Worm (Caenorhabditis elegans) whole organism, L4 larva: ENCODE data around the gene dif-1.

Experiments
- F44E2.7 ChIP-seq: fragments of 200-800 bp; sonication (Bioruptor generic); IDR thresholded peaks from 2 replicates; pipeline ENCODE4 v2.1.2; 2022; ENCODE audit warnings: missing genetic modification characterization, missing compliant biosample characterization
- F49E8.2 ChIP-seq: sonication (generic microtip); optimal IDR thresholded peaks from 2 replicates; lab custom pipeline; 2016; ENCODE audit warnings: missing compliant biosample characterization, mild to moderate bottlenecking, missing genetic modification characterization, borderline replicate concordance
- Y105C5A.15 ChIP-seq: fragments of 200-800 bp; sonication (Bioruptor generic); IDR thresholded peaks from 2 replicates; pipeline ENCODE4 v1.3.6; 2022; ENCODE audit warnings: missing genetic modification characterization, missing compliant biosample characterization
- Y48G9A.11 ChIP-seq: fragments of 200-800 bp; sonication (Bioruptor generic); IDR thresholded peaks from 2 replicates; pipeline ENCODE4 v1.3.6; 2022; ENCODE audit warnings: missing genetic modification reagents, missing genetic modification characterization, missing compliant biosample characterization
- ZK546.5 ChIP-seq, 2 experiments: sonication (generic microtip); optimal IDR thresholded peaks; 2 replicates each; lab custom pipeline; 2017; ENCODE audit warnings: missing biosample characterization in 2 of 2, missing genetic modification characterization in 2 of 2
- aha-1 ChIP-seq: fragments of 150-350 bp; peaks from one replicate; lab custom pipeline; 2014; ENCODE audit warnings: missing biosample characterization, missing genetic modification characterization
- ceh-20 ChIP-seq: fragments of 200-800 bp; sonication (Bioruptor generic); IDR thresholded peaks from 2 replicates; pipeline ENCODE4 v1.3.6; 2022; ENCODE audit warnings: missing genetic modification reagents, missing genetic modification characterization, missing compliant biosample characterization
- ceh-28 ChIP-seq: fragments of 150-350 bp; optimal IDR thresholded peaks from 2 replicates; lab custom pipeline; 2014; ENCODE audit warnings: missing biosample characterization, missing genetic modification reagents, missing genetic modification characterization
- ceh-32 ChIP-seq: sonication (generic microtip); optimal IDR thresholded peaks from 2 replicates; lab custom pipeline; 2016; ENCODE audit warnings: mild to moderate bottlenecking, missing genetic modification characterization, missing compliant biosample characterization; ENCODE audit not compliant: poor library complexity
- ceh-44 ChIP-seq: fragments of 200-800 bp; sonication (Bioruptor generic); IDR thresholded peaks from 2 replicates; pipeline ENCODE4 v1.3.6; 2022; ENCODE audit warnings: missing genetic modification reagents, missing genetic modification characterization, missing compliant biosample characterization
- ces-1 ChIP-seq: fragments of 150-350 bp; sonication (generic microtip); optimal IDR thresholded peaks from 4 replicates; lab custom pipeline; 2014; ENCODE audit warnings: missing biosample characterization, missing genetic modification reagents, missing genetic modification characterization
- daf-16 ChIP-seq, 3 experiments: sonication (generic microtip); optimal IDR thresholded peaks; 2 replicates each; lab custom pipeline; 2016 to 2017; ENCODE audit warnings: missing genetic modification characterization in 3 of 3, missing genetic modification reagents in 3 of 3, mild to moderate bottlenecking in 2 of 3, missing compliant biosample characterization in 2 of 3, missing biosample characterization in 1 of 3, moderate library complexity in 1 of 3
- dmd-6 ChIP-seq: fragments of 200-800 bp; sonication (Bioruptor generic); IDR thresholded peaks from 2 replicates; pipeline ENCODE4 v1.3.6; 2022; ENCODE audit warnings: missing genetic modification reagents, missing genetic modification characterization, missing compliant biosample characterization
- dmd-8 ChIP-seq: fragments of 200-800 bp; sonication (Bioruptor generic); IDR thresholded peaks from 2 replicates; pipeline ENCODE4 v1.3.6; 2022; ENCODE audit warnings: missing genetic modification characterization, missing compliant biosample characterization
- dmd-9 ChIP-seq: fragments of 200-800 bp; sonication (Bioruptor generic); IDR thresholded peaks from 2 replicates; pipeline ENCODE4 v1.3.6; 2022; ENCODE audit warnings: missing genetic modification reagents, missing genetic modification characterization, missing compliant biosample characterization
- dpl-1 ChIP-seq: fragments of 150-350 bp; optimal IDR thresholded peaks from 2 replicates; lab custom pipeline; 2014; ENCODE audit warnings: missing biosample characterization, missing genetic modification reagents, missing genetic modification characterization
- hif-1 ChIP-seq, 2 experiments: sonication (generic microtip); optimal IDR thresholded peaks; 2 replicates each; lab custom pipeline; 2016 to 2017; ENCODE audit warnings: missing compliant biosample characterization in 2 of 2, missing genetic modification characterization in 2 of 2, missing genetic modification reagents in 2 of 2, missing genotype in 2 of 2, mild to moderate bottlenecking in 1 of 2
- hlh-30 ChIP-seq: sonication (generic microtip); optimal IDR thresholded peaks from 2 replicates; lab custom pipeline; 2017; ENCODE audit warnings: antibody characterized with exemption, mild to moderate bottlenecking, missing genetic modification characterization, missing compliant biosample characterization; ENCODE audit not compliant: insufficient read depth
- lin-15B ChIP-seq: fragments of 150-350 bp; sonication (generic microtip); optimal IDR thresholded peaks from 3 replicates; lab custom pipeline; 2014; ENCODE audit warnings: missing biosample characterization, missing genetic modification characterization
- lin-38 ChIP-seq: fragments of 200-800 bp; sonication (Bioruptor generic); IDR thresholded peaks from 2 replicates; pipeline ENCODE4 v1.3.6; 2022; ENCODE audit warnings: missing genetic modification reagents, missing genetic modification characterization, missing compliant biosample characterization
- lir-3 ChIP-seq: sonication (generic microtip); optimal IDR thresholded peaks from 2 replicates; lab custom pipeline; 2016; ENCODE audit warnings: mild to moderate bottlenecking, missing genetic modification characterization, missing compliant biosample characterization
- lsy-2 ChIP-seq, 2 experiments: fragments of 150-350 bp in 1 of 2; sonication (generic microtip) in 1 of 2; optimal IDR thresholded peaks; 2 replicates each; lab custom pipeline; 2014 to 2017; ENCODE audit warnings: missing biosample characterization in 2 of 2, missing genetic modification characterization in 2 of 2
- madf-5 ChIP-seq, 2 experiments: fragments of 200-800 bp; sonication (Bioruptor generic); IDR thresholded peaks; 2 replicates each; pipeline ENCODE4 v1.3.6; 2022; ENCODE audit warnings: missing compliant biosample characterization in 2 of 2, missing genetic modification characterization in 2 of 2
- madf-9 ChIP-seq: fragments of 200-800 bp; sonication (Bioruptor generic); conservative IDR thresholded peaks from 2 replicates; pipeline ENCODE4 v1.3.6; 2022; ENCODE audit warnings: missing genetic modification reagents, missing genetic modification characterization, missing compliant biosample characterization
- mdl-1 ChIP-seq, 2 experiments: fragments of 150-350 bp in 1 of 2; sonication (generic microtip) in 1 of 2; optimal IDR thresholded peaks; 2 replicates each; lab custom pipeline; 2014 to 2017; ENCODE audit warnings: missing biosample characterization in 2 of 2, missing genetic modification characterization in 2 of 2
- mes-2 ChIP-seq: sonication (generic microtip); optimal IDR thresholded peaks from 2 replicates; lab custom pipeline; 2016; ENCODE audit warnings: missing genotype, mild to moderate bottlenecking, missing genetic modification characterization, missing compliant biosample characterization; ENCODE audit not compliant: poor library complexity, severe bottlenecking
- mxl-2 ChIP-seq: fragments of 200-800 bp; sonication (Bioruptor generic); conservative IDR thresholded peaks from 2 replicates; pipeline ENCODE4 v1.3.6; 2022; ENCODE audit warnings: missing genetic modification reagents, missing genetic modification characterization, missing compliant biosample characterization
- nhr-102 ChIP-seq: sonication (generic microtip); optimal IDR thresholded peaks from 2 replicates; lab custom pipeline; 2016; ENCODE audit warnings: mild to moderate bottlenecking, missing genetic modification characterization, moderate library complexity, missing compliant biosample characterization
- nhr-25 ChIP-seq: sonication (generic microtip); optimal IDR thresholded peaks from 2 replicates; lab custom pipeline; 2017; ENCODE audit warnings: missing genetic modification characterization, mild to moderate bottlenecking, missing compliant biosample characterization, antibody characterized with exemption, moderate library complexity, borderline replicate concordance; ENCODE audit not compliant: insufficient read depth
- nhr-28 ChIP-seq: fragments of 150-350 bp; optimal IDR thresholded peaks from 2 replicates; lab custom pipeline; 2014; ENCODE audit warnings: missing biosample characterization, missing genetic modification characterization
- nhr-41 ChIP-seq: fragments of 200-800 bp; sonication (Bioruptor generic); IDR thresholded peaks from 2 replicates; pipeline ENCODE4 v1.3.6; 2022; ENCODE audit warnings: missing genetic modification reagents, missing genetic modification characterization, missing compliant biosample characterization
- nhr-6 ChIP-seq: fragments of 150-350 bp; optimal IDR thresholded peaks from 2 replicates; lab custom pipeline; 2014; ENCODE audit warnings: missing biosample characterization, missing genetic modification characterization
- nhr-77 ChIP-seq: fragments of 150-350 bp; optimal IDR thresholded peaks from 2 replicates; lab custom pipeline; 2014; ENCODE audit warnings: missing biosample characterization, missing genetic modification characterization
- rbr-2 ChIP-seq: sonication (generic microtip); optimal IDR thresholded peaks from 2 replicates; lab custom pipeline; 2016; ENCODE audit warnings: missing genotype, missing genetic modification characterization, missing compliant biosample characterization
- tag-97 ChIP-seq: fragments of 200-800 bp; sonication (Bioruptor generic); IDR thresholded peaks from 2 replicates; pipeline ENCODE4 v1.3.6; 2022; ENCODE audit warnings: missing genetic modification characterization, missing compliant biosample characterization
- unc-130 ChIP-seq: sonication (generic microtip); optimal IDR thresholded peaks from 2 replicates; lab custom pipeline; 2016; ENCODE audit warnings: missing genetic modification reagents, missing genetic modification characterization, missing compliant biosample characterization
- unc-39 ChIP-seq: sonication (generic microtip); optimal IDR thresholded peaks from 2 replicates; lab custom pipeline; 2017; ENCODE audit warnings: missing biosample characterization, missing genetic modification characterization
- unc-62 ChIP-seq, 3 experiments: fragments of 150-350 bp in 1 of 3; sonication (generic microtip); optimal IDR thresholded peaks in 2 of 3; peaks in 1 of 3; 1 replicate in 1 of 3; 2 replicates in 2 of 3; lab custom pipeline; 2014 to 2017; ENCODE audit warnings: missing biosample characterization in 3 of 3, missing genetic modification characterization in 3 of 3, missing genetic modification reagents in 3 of 3, missing genotype in 1 of 3
- vab-7 ChIP-seq: fragments of 200-800 bp; sonication (Bioruptor generic); IDR thresholded peaks from 2 replicates; pipeline ENCODE4 v1.3.6; 2022; ENCODE audit warnings: missing genetic modification reagents, missing genetic modification characterization, missing compliant biosample characterization
- zag-1 ChIP-seq: fragments of 150-350 bp; optimal IDR thresholded peaks from 2 replicates; lab custom pipeline; 2014; ENCODE audit warnings: missing biosample characterization, missing genetic modification characterization
- zfp-2 ChIP-seq: sonication (generic microtip); optimal IDR thresholded peaks from 2 replicates; lab custom pipeline; 2016; ENCODE audit warnings: mild to moderate bottlenecking, missing genetic modification characterization, missing compliant biosample characterization
- zip-2 ChIP-seq: fragments of 150-350 bp; optimal IDR thresholded peaks from 2 replicates; lab custom pipeline; 2014; ENCODE audit warnings: missing biosample characterization, missing genetic modification characterization

Gene dif-1

ce11 chrIV:7510829-7511228, 42.0 kb downstream of the dif-1 start:
- TF ChIP-seq lsy-2 (tag; optimal IDR thresholded peaks at IDR 0.05; lab: Kevin White, UChicago) (no peak), dpl-1 (GFP tag; lab: Kevin White, UChicago) (peak; percentile 18)

- TF ChIP-seq dpl-1 (GFP tag; lab: Kevin White, UChicago) (peak; percentile 27), mxl-2 (GFP tag; lab: Robert Waterston, UW) (no peak), dmd-9 (GFP tag; lab: Robert Waterston, UW) (no peak), tag-97 (GFP tag; lab: Robert Waterston, UW) (no peak), daf-16 (GFP tag; optimal IDR thresholded peaks at IDR 0.05; lab: Kevin White, UChicago) (no peak), daf-16 (tag; optimal IDR thresholded peaks at IDR 0.05; lab: Kevin White, UChicago) (peak; percentile 16), hif-1 (tag; optimal IDR thresholded peaks at IDR 0.05; lab: Kevin White, UChicago) (no peak), nhr-77 (tag; lab: Kevin White, UChicago) (no peak), Y105C5A.15 (GFP tag; lab: Robert Waterston, UW) (no peak), mes-2 (tag; lab: Kevin White, UChicago) (peak; percentile 48), ces-1 (GFP tag; lab: Kevin White, UChicago) (no peak), vab-7 (no peak), ceh-32 (no peak), zfp-2 (tag; lab: Kevin White, UChicago) (no peak), F49E8.2 (peak; percentile 9), dmd-8 (GFP tag; lab: Robert Waterston, UW) (no peak), nhr-6 (tag; lab: Kevin White, UChicago) (no peak), lin-38 (GFP tag; lab: Robert Waterston, UW) (0 out of 2 replicates have a peak, but pooled peaks have one; percentile 18), unc-130 (no peak), ceh-20 (GFP tag; lab: Robert Waterston, UW) (no peak), nhr-41 (no peak), unc-39 (no peak), lin-15B (tag; lab: Kevin White, UChicago) (no peak), ceh-28 (tag; lab: Kevin White, UChicago) (no peak), ceh-44 (no peak), unc-62 (GFP tag; optimal IDR thresholded peaks at IDR 0.05 in 1 of 2; lab: Kevin White, UChicago) (peak in 1 of 2 experiments; percentile 38), unc-62 (tag; optimal IDR thresholded peaks at IDR 0.05; lab: Kevin White, UChicago) (no peak), lsy-2 (tag; optimal IDR thresholded peaks at IDR 0.05; lab: Kevin White, UChicago) (peak in 1 of 2 experiments; percentile 91), lir-3 (tag; lab: Kevin White, UChicago) (no peak), Y48G9A.11 (GFP tag; lab: Robert Waterston, UW) (0 out of 2 replicates have a peak, but pooled peaks have one; percentile 47), nhr-28 (tag; lab: Kevin White, UChicago) (no peak)
- TF ChIP-seq, all 104 proteins: peak for 8
These were observed 44.0 kb downstream of the dif-1 start for ce11 chrIV:7508850-7509249.

DNA sequence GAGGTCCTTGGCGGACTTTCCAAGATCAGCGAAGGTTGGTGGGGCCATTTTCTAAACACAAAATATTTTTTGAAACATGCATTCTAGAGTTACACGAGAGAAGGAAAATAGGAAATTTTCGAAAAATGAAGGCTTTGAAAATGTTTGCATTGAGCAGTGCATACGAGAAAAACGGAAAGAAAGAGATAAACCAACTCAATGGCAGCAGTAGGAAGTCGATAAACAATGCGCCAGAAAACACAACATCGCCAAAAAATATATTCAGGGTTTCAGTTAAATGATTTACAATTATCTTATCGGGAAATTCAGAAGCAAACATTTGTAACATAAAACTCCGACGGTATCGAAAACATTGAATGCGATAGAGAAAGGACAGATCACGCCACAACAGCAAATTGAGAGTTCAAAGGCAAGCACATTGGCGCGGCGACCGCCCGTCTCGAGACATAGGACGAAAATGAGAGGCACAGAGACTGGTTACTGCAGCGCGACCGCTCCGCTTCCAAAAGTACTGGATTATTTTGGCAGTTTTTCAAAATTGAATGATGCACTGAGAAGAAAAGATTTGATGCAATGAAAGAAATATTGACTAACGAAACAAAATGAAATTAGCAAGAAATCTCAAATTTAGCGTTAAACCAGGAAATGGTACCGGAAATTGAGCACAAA, 44.8 kb downstream of the dif-1 start, which contains the start of the genes vdac-1 and R05G6.5:
vdac-1 (minus strand) TSS at position 51 of the 669 bp plus-strand sequence.
R05G6.5 (plus strand) TSS at position 527 of the 669 bp plus-strand sequence.
- peak; percentile 65 for TF ChIP-seq madf-9 (GFP tag; lab: Robert Waterston, UW)
- TF ChIP-seq nhr-25 (tag; lab: Kevin White, UChicago): peak; percentile 84
- no peak for TF ChIP-seq ceh-28 (tag; lab: Kevin White, UChicago)
- peak; percentile 67 for TF ChIP-seq lin-38 (GFP tag; lab: Robert Waterston, UW)
- peak; percentile 92 for TF ChIP-seq hlh-30
- TF ChIP-seq ZK546.5 (tag; optimal IDR thresholded peaks at IDR 0.05; lab: Kevin White, UChicago): no peak
- no peak for TF ChIP-seq zag-1 (tag; lab: Kevin White, UChicago)
- peak; percentile 89 for TF ChIP-seq dpl-1 (GFP tag; lab: Kevin White, UChicago)
- peak; percentile 69 to 81 for TF ChIP-seq lsy-2 (tag; optimal IDR thresholded peaks at IDR 0.05; lab: Kevin White, UChicago)
- peak; percentile 10 for TF ChIP-seq zip-2 (tag; lab: Kevin White, UChicago)
- TF ChIP-seq nhr-6 (tag; lab: Kevin White, UChicago): peak; percentile 89
- peak; percentile 60 for TF ChIP-seq nhr-102
- no peak for TF ChIP-seq F49E8.2
- TF ChIP-seq unc-62 (GFP tag; optimal IDR thresholded peaks at IDR 0.05 in 1 of 2; lab: Kevin White, UChicago): no peak
- TF ChIP-seq unc-62 (tag; optimal IDR thresholded peaks at IDR 0.05; lab: Kevin White, UChicago): no peak
- 0 out of 4 replicates have a peak, but pooled peaks of 1 of the 2 experiments have one; percentile 51 for TF ChIP-seq madf-5 (GFP tag; IDR thresholded peaks at IDR 0.05; lab: Robert Waterston, UW)
- peak in 1 of 2 experiments; percentile 78 for TF ChIP-seq mdl-1 (tag; optimal IDR thresholded peaks at IDR 0.05; lab: Kevin White, UChicago)
- TF ChIP-seq Y105C5A.15 (GFP tag; lab: Robert Waterston, UW): no peak
- no peak for TF ChIP-seq unc-39
- peak; percentile 83 for TF ChIP-seq aha-1 (tag; lab: Kevin White, UChicago)
- 0 out of 2 replicates have a peak, but pooled peaks have one; percentile 21 for TF ChIP-seq F44E2.7 (GFP tag; lab: Robert Waterston, UW)
- TF ChIP-seq nhr-41: peak; percentile 49; the same call in 1 of the 2 replicates
- TF ChIP-seq rbr-2 (tag; lab: Kevin White, UChicago): peak; percentile 72
- TF ChIP-seq dmd-6 (GFP tag; lab: Robert Waterston, UW): peak; percentile 88
